Fruit fly (Drosophila melanogaster): ENCODE measurements around the gene pst.
A peak's percentile ranks its signal among the peaks of the same experiment; 100 is the strongest.

Gene pst

DNA sequence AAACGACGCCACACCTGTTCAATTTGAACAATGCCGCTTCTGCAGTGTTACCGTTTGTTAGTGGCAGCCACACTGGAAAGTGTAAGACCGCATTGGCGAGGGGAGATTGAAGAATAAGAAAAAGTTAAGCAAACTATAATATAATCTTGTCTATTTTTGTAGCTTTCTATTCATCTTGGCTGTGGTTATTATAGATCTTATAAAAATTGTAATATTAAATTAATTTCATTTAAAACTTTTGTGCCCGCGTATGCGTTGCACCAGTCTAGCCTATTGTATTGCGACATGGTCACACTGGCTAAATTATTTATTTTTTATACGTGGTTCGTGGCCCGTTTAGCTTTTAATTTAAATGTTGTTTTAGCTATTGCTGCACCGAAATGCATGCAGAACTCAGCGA, 36.7 kb downstream of the pst start, which contains the start of the genes RhoGEF4 and Rint1 (continued):
- TF ChIP-seq Drgx (GFP tag; IDR thresholded peaks at IDR 0.05): no peak
- peak; percentile 44 for TF ChIP-seq pho (GFP tag; optimal IDR thresholded peaks at IDR 0.05)
- peak; percentile 40 for TF ChIP-seq CG4854 (GFP tag; optimal IDR thresholded peaks at IDR 0.05)
- peak; percentile 70 for TF ChIP-seq sqz (GFP tag; optimal IDR thresholded peaks at IDR 0.05)
- no peak for TF ChIP-seq CG8359 (GFP tag; optimal IDR thresholded peaks at IDR 0.05; ENCODE audit: borderline replicate concordance)
- TF ChIP-seq Nf-YB (GFP tag; optimal IDR thresholded peaks at IDR 0.05): peak; percentile 31
- no peak for TF ChIP-seq gro (GFP tag; optimal IDR thresholded peaks at IDR 0.05)
- no peak for TF ChIP-seq Dfd (GFP tag; optimal IDR thresholded peaks at IDR 0.05)
- no peak for TF ChIP-seq CG16779 (GFP tag; IDR thresholded peaks at IDR 0.05)
- TF ChIP-seq lilli (GFP tag; optimal IDR thresholded peaks at IDR 0.05): peak; percentile 82
- no peak for TF ChIP-seq CG10431 (GFP tag; optimal IDR thresholded peaks at IDR 0.05)
- TF ChIP-seq CG14710 (tag; optimal IDR thresholded peaks at IDR 0.05): peak; percentile 88
- no peak for TF ChIP-seq NK7.1 (GFP tag; optimal IDR thresholded peaks at IDR 0.05)
- TF ChIP-seq sd (tag; optimal IDR thresholded peaks at IDR 0.05): no peak
- TF ChIP-seq CG6654 (GFP tag; optimal IDR thresholded peaks at IDR 0.05): no peak
- no peak for TF ChIP-seq fru (optimal IDR thresholded peaks at IDR 0.05)
- no peak for TF ChIP-seq CG17912 (GFP tag; optimal IDR thresholded peaks at IDR 0.05)
- TF ChIP-seq dimm (GFP tag; IDR thresholded peaks at IDR 0.05): peak; percentile 41; the same call in 1 of the 2 replicates
- TF ChIP-seq CG3995 (GFP tag; optimal IDR thresholded peaks at IDR 0.05): no peak
- TF ChIP-seq ken (GFP tag; IDR thresholded peaks at IDR 0.05): peak; percentile 80; the same call in 2 of the 3 replicates
- TF ChIP-seq Doc2 (GFP tag; IDR thresholded peaks at IDR 0.05): no peak
- TF ChIP-seq ATbp (GFP tag; optimal IDR thresholded peaks at IDR 0.05): no peak
- no peak for TF ChIP-seq dati (GFP tag; IDR thresholded peaks at IDR 0.05)
- peak; percentile 54 for TF ChIP-seq CG4820 (GFP tag; optimal IDR thresholded peaks at IDR 0.05)
- TF ChIP-seq chn (GFP tag; optimal IDR thresholded peaks at IDR 0.05): peak; percentile 48
- peak; percentile 50; the same call in 1 of the 3 replicates for TF ChIP-seq CG7357 (GFP tag; IDR thresholded peaks at IDR 0.05)
- TF ChIP-seq bsh (GFP tag; optimal IDR thresholded peaks at IDR 0.05): peak in 1 of 2 experiments; percentile 72
- no peak for TF ChIP-seq yki (optimal IDR thresholded peaks at IDR 0.05)
- peak; percentile 78 for TF ChIP-seq CG17186 (GFP tag; optimal IDR thresholded peaks at IDR 0.05)
- no peak for TF ChIP-seq CG1233 (GFP tag; optimal IDR thresholded peaks at IDR 0.05)
- no peak for TF ChIP-seq CG12299 (tag; optimal IDR thresholded peaks at IDR 0.05)
- TF ChIP-seq p53 (GFP tag; optimal IDR thresholded peaks at IDR 0.05): no peak
- TF ChIP-seq CG34376 (GFP tag; optimal IDR thresholded peaks at IDR 0.05): no peak
- TF ChIP-seq mirr (GFP tag; optimal IDR thresholded peaks at IDR 0.05): no peak
- TF ChIP-seq nmo (GFP tag; optimal IDR thresholded peaks at IDR 0.05): peak; percentile 84
- no peak for TF ChIP-seq Doc3 (GFP tag; IDR thresholded peaks at IDR 0.05; ENCODE audit: partially characterized antibody)
- no peak for TF ChIP-seq CTCF (GFP tag; optimal IDR thresholded peaks at IDR 0.05)
- TF ChIP-seq vnd (GFP tag; IDR thresholded peaks at IDR 0.05; ENCODE audit: partially characterized antibody): no peak
- TF ChIP-seq CG14965 (GFP tag; optimal IDR thresholded peaks at IDR 0.05; ENCODE audit: borderline replicate concordance): no peak
- no peak for TF ChIP-seq emc (GFP tag; optimal IDR thresholded peaks at IDR 0.05)
- TF ChIP-seq inv (GFP tag; IDR thresholded peaks at IDR 0.05; ENCODE audit: partially characterized antibody): no peak
- TF ChIP-seq ttk (GFP tag; IDR thresholded peaks at IDR 0.05): peak; percentile 60; the same call in 1 of the 2 replicates
- peak; percentile 57 for TF ChIP-seq HLH54F (GFP tag; optimal IDR thresholded peaks at IDR 0.05)
- no peak for TF ChIP-seq CG6791 (GFP tag; IDR thresholded peaks at IDR 0.05; ENCODE audit: partially characterized antibody)
- TF ChIP-seq Jarid2 (GFP tag; optimal IDR thresholded peaks at IDR 0.05): no peak
- no peak for TF ChIP-seq CrebB (tag; optimal IDR thresholded peaks at IDR 0.05)
- no peak for TF ChIP-seq crc (GFP tag; optimal IDR thresholded peaks at IDR 0.05)
- TF ChIP-seq pros (GFP tag; optimal IDR thresholded peaks at IDR 0.05): no peak
- TF ChIP-seq Hr78 (GFP tag; optimal IDR thresholded peaks at IDR 0.05): no peak
- no peak for TF ChIP-seq CG6765 (GFP tag; optimal IDR thresholded peaks at IDR 0.05)
- TF ChIP-seq gfzf (GFP tag; optimal IDR thresholded peaks at IDR 0.05): peak; percentile 81
- TF ChIP-seq HLH4C (GFP tag; IDR thresholded peaks at IDR 0.05; ENCODE audit: partially characterized antibody): no peak

All from whole organism, embryonic.